Worm (Caenorhabditis elegans) whole organism, L1 larva: ENCODE results near the gene F38A6.4.

ENCODE experiments used
- ceh-63 ChIP-seq: fragments of 200-800 bp; sonication (Bioruptor generic); optimal IDR thresholded peaks from 2 replicates; lab custom pipeline; 2018; ENCODE audit warnings: mild to moderate bottlenecking, missing genetic modification characterization, missing compliant biosample characterization
- nhr-237 ChIP-seq: fragments of 150-350 bp; optimal IDR thresholded peaks from 2 replicates; lab custom pipeline; 2014; ENCODE audit warnings: missing biosample characterization, missing genetic modification characterization
- snpc-4 ChIP-seq: fragments of 150-350 bp; optimal IDR thresholded peaks from 2 replicates; lab custom pipeline; 2014; ENCODE audit warnings: missing biosample characterization, missing genetic modification characterization
- tbx-2 ChIP-seq: sonication (generic microtip); optimal IDR thresholded peaks from 2 replicates; lab custom pipeline; 2016; ENCODE audit warnings: missing genetic modification characterization, missing compliant biosample characterization

DNA sequence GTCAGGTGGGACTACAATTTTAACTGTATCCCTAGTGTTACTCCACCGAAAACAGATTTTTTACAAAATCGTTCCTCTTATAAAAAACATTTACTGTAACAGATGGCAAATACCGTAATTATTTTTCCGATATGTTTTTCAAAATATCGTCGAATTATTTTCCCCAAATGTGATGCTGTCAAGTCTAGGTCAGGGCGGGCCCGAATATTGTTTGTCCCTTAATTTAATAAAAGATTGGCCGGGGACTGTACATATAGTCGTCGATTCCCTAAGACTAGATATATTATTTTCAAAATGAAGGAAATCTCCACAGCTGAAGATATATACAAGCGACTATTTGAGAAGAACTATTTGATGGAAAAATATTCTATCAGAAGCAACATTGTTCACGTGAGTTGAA is 22.7 kb upstream of the F38A6.4 start, which contains the start of gene sdf-9:
- TF ChIP-seq snpc-4 (tag; lab: Kevin White, UChicago) (no peak), nhr-237 (tag; lab: Kevin White, UChicago) (no peak), tbx-2 (tag; lab: Kevin White, UChicago) (no peak), ceh-63 (GFP tag; lab: Kevin White, UChicago) (no peak)
